Worm (Caenorhabditis elegans): ENCODE results near the gene anat-1.

ce11 chrIV:6795529-6795928 lies 24.9 kb downstream of the anat-1 start, which contains the start of the genes C17H12.3 and C17H12.12:
- TF ChIP-seq dve-1 (tag; optimal IDR thresholded peaks at IDR 0.05; ENCODE audit: insufficient read depth) = no peak
- no peak for TF ChIP-seq mdl-1 (tag; optimal IDR thresholded peaks at IDR 0.05)
- TF ChIP-seq unc-62 (GFP tag; optimal IDR thresholded peaks at IDR 0.05 in 1 of 2) = no peak
- no peak for TF ChIP-seq unc-62 (tag; optimal IDR thresholded peaks at IDR 0.05)
- no peak for TF ChIP-seq mes-2 (tag; optimal IDR thresholded peaks at IDR 0.05; ENCODE audit: poor library complexity, severe bottlenecking)
- no peak for TF ChIP-seq nhr-102 (tag; optimal IDR thresholded peaks at IDR 0.05)
- TF ChIP-seq ceh-28 (tag; optimal IDR thresholded peaks at IDR 0.05) = no peak
- no peak for TF ChIP-seq T26A8.4 (GFP tag; IDR thresholded peaks at IDR 0.05)
- TF ChIP-seq fkh-10 (GFP tag; optimal IDR thresholded peaks at IDR 0.05) = no peak
- TF ChIP-seq lin-13 (GFP tag; optimal IDR thresholded peaks at IDR 0.05) = no peak
- TF ChIP-seq zag-1 (tag; optimal IDR thresholded peaks at IDR 0.05) = no peak
- TF ChIP-seq vab-7 (GFP tag; IDR thresholded peaks at IDR 0.05) = no peak
